Fruit fly (Drosophila melanogaster): ENCODE data around the gene CG42488.

- no peak for TF ChIP-seq usp (GFP tag; optimal IDR thresholded peaks at IDR 0.05)
- TF ChIP-seq EcR (GFP tag; optimal IDR thresholded peaks at IDR 0.05): no peak
- TF ChIP-seq pan (optimal IDR thresholded peaks at IDR 0.05): no peak
- TF ChIP-seq CG8478 (optimal IDR thresholded peaks at IDR 0.05): no peak
- TF ChIP-seq Dll (optimal IDR thresholded peaks at IDR 0.05): no peak
- no peak for TF ChIP-seq psq (optimal IDR thresholded peaks at IDR 0.05)
Observed at dm6 chr3R:25445546-25446400, 37.1 kb upstream of the CG42488 start.
